Worm (Caenorhabditis elegans) whole organism, L3 larva: ENCODE results near the gene F52H2.15.

Source experiments
- fos-1 ChIP-seq: fragments of 150-350 bp; optimal IDR thresholded peaks from 2 replicates; lab custom pipeline; 2014; ENCODE audit warnings: missing biosample characterization, missing genetic modification characterization
- jun-1 ChIP-seq: fragments of 150-350 bp; optimal IDR thresholded peaks from 2 replicates; lab custom pipeline; 2014; ENCODE audit warnings: missing biosample characterization, missing genetic modification reagents, missing genetic modification characterization
- lin-15B ChIP-seq: fragments of 150-350 bp; optimal IDR thresholded peaks from 2 replicates; lab custom pipeline; 2014; ENCODE audit warnings: missing biosample characterization, missing genetic modification characterization
- lin-39 ChIP-seq: fragments of 150-350 bp; optimal IDR thresholded peaks from 2 replicates; lab custom pipeline; 2018; ENCODE audit warnings: missing biosample characterization, missing genetic modification reagents, missing genetic modification characterization
- skn-1 ChIP-seq: fragments of 150-350 bp; optimal IDR thresholded peaks from 2 replicates; lab custom pipeline; 2014; ENCODE audit warnings: missing biosample characterization, missing genetic modification characterization
- unc-62 ChIP-seq: fragments of 150-350 bp; sonication (generic microtip); optimal IDR thresholded peaks from 4 replicates; lab custom pipeline; 2014; ENCODE audit warnings: missing biosample characterization, missing genetic modification reagents, missing genetic modification characterization

ce11 chrX:2607522-2608278 is 42.5 kb downstream of the F52H2.15 start, which contains the start of gene T03G6.1:
- TF ChIP-seq unc-62 (no peak), fos-1 (tag; lab: Kevin White, UChicago) (no peak), skn-1 (no peak), jun-1 (tag; lab: Kevin White, UChicago) (no peak), lin-39 (tag; lab: Kevin White, UChicago) (no peak), lin-15B (tag; lab: Kevin White, UChicago) (no peak)
